Worm (Caenorhabditis elegans): ENCODE results near the gene srb-1.

Gene srb-1

ce11 chrII:5187469-5187868 is 16.6 kb upstream of the srb-1 start, which contains the start of gene crh-2:
Gene crh-2, minus strand, starts transcription at chrII:5187569.
- TF ChIP-seq flt-1 (GFP tag; IDR thresholded peaks at IDR 0.05) (no peak), hmbx-1 (tag; optimal IDR thresholded peaks at IDR 0.05) (no peak), B0310.2 (tag; optimal IDR thresholded peaks at IDR 0.05) (no peak), tbx-11 (GFP tag; IDR thresholded peaks at IDR 0.05) (no peak), sea-1 (GFP tag; conservative IDR thresholded peaks at IDR 0.05) (no peak), hnd-1 (tag; optimal IDR thresholded peaks at IDR 0.05) (no peak), scrt-1 (GFP tag; IDR thresholded peaks at IDR 0.05) (no peak), aly-1 (tag; optimal IDR thresholded peaks at IDR 0.05) (no peak), pes-1 (GFP tag; IDR thresholded peaks at IDR 0.05) (no peak), ceh-36 (tag; optimal IDR thresholded peaks at IDR 0.05) (no peak), tbx-37 (GFP tag; conservative IDR thresholded peaks at IDR 0.05) (no peak), tra-4 (tag; optimal IDR thresholded peaks at IDR 0.05) (no peak), hmg-4 (GFP tag; optimal IDR thresholded peaks at IDR 0.05) (no peak), ets-7 (tag; optimal IDR thresholded peaks at IDR 0.05) (no peak), F13C5.2 (tag; optimal IDR thresholded peaks at IDR 0.05) (no peak), ceh-13 (GFP tag; optimal IDR thresholded peaks at IDR 0.05) (no peak), ama-1 (optimal IDR thresholded peaks at IDR 0.05) (no peak)

- TF ChIP-seq tbx-11 (GFP tag; IDR thresholded peaks at IDR 0.05): no peak
- TF ChIP-seq pes-1 (GFP tag; IDR thresholded peaks at IDR 0.05): no peak
- TF ChIP-seq aly-1 (tag; optimal IDR thresholded peaks at IDR 0.05): no peak
- no peak for TF ChIP-seq flt-1 (GFP tag; IDR thresholded peaks at IDR 0.05)
- no peak for TF ChIP-seq ceh-13 (GFP tag; optimal IDR thresholded peaks at IDR 0.05)
- no peak for TF ChIP-seq tbx-37 (GFP tag; conservative IDR thresholded peaks at IDR 0.05)
- TF ChIP-seq tra-4 (tag; optimal IDR thresholded peaks at IDR 0.05): no peak
- TF ChIP-seq sea-1 (GFP tag; conservative IDR thresholded peaks at IDR 0.05): no peak
- no peak for TF ChIP-seq F13C5.2 (tag; optimal IDR thresholded peaks at IDR 0.05)
- no peak for TF ChIP-seq ceh-36 (tag; optimal IDR thresholded peaks at IDR 0.05)
- no peak for TF ChIP-seq hmg-4 (GFP tag; optimal IDR thresholded peaks at IDR 0.05)
- TF ChIP-seq ama-1 (optimal IDR thresholded peaks at IDR 0.05): no peak
- TF ChIP-seq ets-7 (tag; optimal IDR thresholded peaks at IDR 0.05): no peak
- no peak for TF ChIP-seq hmbx-1 (tag; optimal IDR thresholded peaks at IDR 0.05)
- no peak for TF ChIP-seq B0310.2 (tag; optimal IDR thresholded peaks at IDR 0.05)
- TF ChIP-seq hnd-1 (tag; optimal IDR thresholded peaks at IDR 0.05): no peak
- TF ChIP-seq scrt-1 (GFP tag; IDR thresholded peaks at IDR 0.05): no peak
Observed at ce11 chrII:5186870-5187269, 16.0 kb upstream of the srb-1 start.

ce11 chrII:5185955-5186539 is 15.2 kb upstream of the srb-1 start:
- no peak for TF ChIP-seq F13C5.2 (tag; optimal IDR thresholded peaks at IDR 0.05)
- no peak for TF ChIP-seq hmg-4 (GFP tag; optimal IDR thresholded peaks at IDR 0.05)
- TF ChIP-seq aly-1 (tag; optimal IDR thresholded peaks at IDR 0.05): no peak
- no peak for TF ChIP-seq sea-1 (GFP tag; conservative IDR thresholded peaks at IDR 0.05)

DNA sequence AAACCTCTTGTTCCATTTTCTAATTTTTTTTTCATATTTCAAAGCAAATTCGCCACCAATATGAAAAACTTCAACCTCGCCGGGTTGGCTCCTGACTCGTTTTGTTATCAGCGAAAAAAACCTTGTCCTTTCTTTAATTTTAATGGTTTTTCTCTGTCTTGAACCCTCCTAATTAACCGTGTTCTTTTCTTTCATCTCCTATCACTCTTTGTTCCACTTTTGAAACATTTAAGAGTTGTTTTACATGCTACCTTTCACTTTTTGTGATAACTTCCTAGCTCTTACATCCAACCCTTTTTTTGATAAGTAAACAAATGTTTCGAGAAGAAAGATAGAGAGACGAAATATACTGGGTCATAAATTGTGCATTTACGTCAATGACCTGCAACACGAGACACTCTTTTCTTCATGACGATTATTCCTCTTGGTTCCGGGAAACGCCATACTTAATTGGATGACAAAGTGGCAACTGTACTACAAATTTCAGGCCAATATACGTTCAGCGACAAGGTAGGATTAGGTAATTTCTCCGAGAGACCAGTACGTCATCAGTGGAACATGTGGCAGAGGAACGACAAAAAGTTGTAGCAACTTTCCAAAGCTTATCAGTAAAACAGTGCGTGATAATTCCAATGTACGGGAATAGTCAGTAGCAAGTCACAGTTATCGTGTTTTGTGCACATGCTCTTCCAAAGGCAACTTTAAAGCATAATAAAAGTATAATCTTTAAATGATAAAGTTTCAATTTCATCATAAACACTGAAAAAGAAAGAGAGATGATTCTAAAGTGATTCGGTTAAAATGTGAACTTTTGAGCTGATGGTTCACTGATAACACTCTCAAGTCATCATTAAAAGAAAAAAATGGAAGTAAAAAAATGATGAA is 14.1 kb upstream of the srb-1 start:
- TF ChIP-seq tbx-37 (GFP tag; conservative IDR thresholded peaks at IDR 0.05) (no peak), hmg-4 (GFP tag; optimal IDR thresholded peaks at IDR 0.05) (no peak), flt-1 (GFP tag; IDR thresholded peaks at IDR 0.05) (no peak), F13C5.2 (tag; optimal IDR thresholded peaks at IDR 0.05) (no peak), pes-1 (GFP tag; IDR thresholded peaks at IDR 0.05) (no peak), ama-1 (optimal IDR thresholded peaks at IDR 0.05) (no peak), sea-1 (GFP tag; conservative IDR thresholded peaks at IDR 0.05) (no peak), tbx-11 (GFP tag; IDR thresholded peaks at IDR 0.05) (no peak), hnd-1 (tag; optimal IDR thresholded peaks at IDR 0.05) (no peak), tra-4 (tag; optimal IDR thresholded peaks at IDR 0.05) (no peak), ceh-36 (tag; optimal IDR thresholded peaks at IDR 0.05) (no peak), hmbx-1 (tag; optimal IDR thresholded peaks at IDR 0.05) (no peak), scrt-1 (GFP tag; IDR thresholded peaks at IDR 0.05) (no peak), B0310.2 (tag; optimal IDR thresholded peaks at IDR 0.05) (no peak), ceh-13 (GFP tag; optimal IDR thresholded peaks at IDR 0.05) (no peak)

DNA sequence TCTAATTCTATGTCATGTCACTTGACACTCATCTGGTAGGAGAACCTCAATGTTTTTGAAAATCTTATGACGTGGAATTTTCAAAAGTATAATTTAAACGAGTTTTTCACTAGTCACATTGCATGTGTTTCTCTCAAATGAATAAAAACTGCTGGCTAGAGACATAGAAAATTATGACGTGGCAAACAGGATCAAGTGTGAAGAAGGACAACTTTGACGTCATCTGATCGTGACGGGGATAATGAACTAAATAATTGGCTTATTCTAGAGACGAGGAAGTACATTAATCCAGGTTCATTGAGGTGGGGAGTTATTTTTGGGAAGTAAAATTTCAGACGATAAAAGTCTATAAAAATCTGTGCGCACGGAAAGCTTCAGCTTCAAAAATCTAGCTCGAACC is 12.4 kb upstream of the srb-1 start:
- TF ChIP-seq B0310.2 (tag; optimal IDR thresholded peaks at IDR 0.05) (no peak), pes-1 (GFP tag; IDR thresholded peaks at IDR 0.05) (no peak), flt-1 (GFP tag; IDR thresholded peaks at IDR 0.05) (no peak), tbx-37 (GFP tag; conservative IDR thresholded peaks at IDR 0.05) (no peak), ama-1 (optimal IDR thresholded peaks at IDR 0.05) (no peak), ceh-36 (tag; optimal IDR thresholded peaks at IDR 0.05) (no peak), ets-7 (tag; optimal IDR thresholded peaks at IDR 0.05) (no peak), tbx-11 (GFP tag; IDR thresholded peaks at IDR 0.05) (no peak), ceh-13 (GFP tag; optimal IDR thresholded peaks at IDR 0.05) (no peak), hmg-4 (GFP tag; optimal IDR thresholded peaks at IDR 0.05) (no peak)

- TF ChIP-seq ceh-13 (GFP tag; optimal IDR thresholded peaks at IDR 0.05) (no peak), pes-1 (GFP tag; IDR thresholded peaks at IDR 0.05) (no peak), hmbx-1 (tag; optimal IDR thresholded peaks at IDR 0.05) (no peak), tbx-11 (GFP tag; IDR thresholded peaks at IDR 0.05) (no peak), hnd-1 (tag; optimal IDR thresholded peaks at IDR 0.05) (no peak)
Observed at ce11 chrII:5182451-5182850, 11.6 kb upstream of the srb-1 start.

- TF ChIP-seq B0310.2 (tag; optimal IDR thresholded peaks at IDR 0.05) (no peak), hmg-4 (GFP tag; optimal IDR thresholded peaks at IDR 0.05) (peak; percentile 53), tbx-11 (GFP tag; IDR thresholded peaks at IDR 0.05) (peak; percentile 54; the same call in 1 of the 2 replicates), aly-1 (tag; optimal IDR thresholded peaks at IDR 0.05) (peak; percentile 59), pes-1 (GFP tag; IDR thresholded peaks at IDR 0.05) (0 out of 2 replicates have a peak, but pooled peaks have one; percentile 10), F13C5.2 (tag; optimal IDR thresholded peaks at IDR 0.05) (peak; percentile 5)
Observed at ce11 chrII:5181497-5181896, 10.7 kb upstream of the srb-1 start.

Measured in whole organism, early embryonic.